Worm (Caenorhabditis elegans): Measurements from ENCODE around the gene dml-1.

- no peak for TF ChIP-seq unc-130 (GFP tag; optimal IDR thresholded peaks at IDR 0.05)
- no peak for TF ChIP-seq madf-8 (GFP tag; conservative IDR thresholded peaks at IDR 0.05)
- no peak for TF ChIP-seq gei-17 (GFP tag; optimal IDR thresholded peaks at IDR 0.05)
- TF ChIP-seq ztf-22 (GFP tag; optimal IDR thresholded peaks at IDR 0.05): no peak
- TF ChIP-seq nfya-1 (tag; optimal IDR thresholded peaks at IDR 0.05; ENCODE audit: borderline replicate concordance, insufficient read depth): no peak
- no peak for TF ChIP-seq nhr-179 (tag; optimal IDR thresholded peaks at IDR 0.05)
- TF ChIP-seq him-1 (tag; optimal IDR thresholded peaks at IDR 0.05): no peak
- TF ChIP-seq K12H6.12 (tag; optimal IDR thresholded peaks at IDR 0.05): no peak
- no peak for TF ChIP-seq rcor-1 (GFP tag; IDR thresholded peaks at IDR 0.05)
- TF ChIP-seq nhr-120 (GFP tag; IDR thresholded peaks at IDR 0.05): no peak
- no peak for TF ChIP-seq fkh-3 (tag; optimal IDR thresholded peaks at IDR 0.05)
- no peak for TF ChIP-seq hlh-12 (tag; optimal IDR thresholded peaks at IDR 0.05)
- TF ChIP-seq snpc-4 (GFP tag; optimal IDR thresholded peaks at IDR 0.05): no peak
- no peak for TF ChIP-seq snpc-4 (tag; optimal IDR thresholded peaks at IDR 0.05)
- TF ChIP-seq somi-1 (GFP tag; optimal IDR thresholded peaks at IDR 0.05): no peak
Observed at ce11 chrIV:2886655-2887054, at the start of gene dml-1.
